Fruit fly (Drosophila melanogaster) whole organism, embryonic: ENCODE results near the gene Rab9.

Experiments used
- Adf1 ChIP-seq: fragments of 200-800 bp; sonication (Bioruptor generic); IDR thresholded peaks from 2 replicates; pipeline ENCODE4 v1.3.6; 2022; ENCODE audit warnings: missing biosample characterization, missing genetic modification characterization
- Blimp-1 ChIP-seq: fragments of 200-800 bp; sonication (Bioruptor generic); optimal IDR thresholded peaks from 3 replicates; lab custom pipeline; 2018; ENCODE audit warnings: missing biosample characterization, missing genetic modification characterization, mild to moderate bottlenecking, moderate library complexity, missing genetic modification reagents
- CG10565 ChIP-seq: fragments of 200-800 bp; sonication (Bioruptor generic); optimal IDR thresholded peaks from 3 replicates; lab custom pipeline; 2016; ENCODE audit warnings: missing biosample characterization, mild to moderate bottlenecking, missing genetic modification characterization
- CG10654 ChIP-seq: fragments of 200-800 bp; sonication (Bioruptor generic); optimal IDR thresholded peaks from 2 replicates; lab custom pipeline; 2016; ENCODE audit warnings: missing biosample characterization, missing genetic modification characterization
- CG13894 ChIP-seq: fragments of 200-800 bp; sonication (Bioruptor generic); optimal IDR thresholded peaks from 3 replicates; lab custom pipeline; 2018; ENCODE audit warnings: missing biosample characterization, mild to moderate bottlenecking, missing genetic modification characterization, moderate library complexity
- CG14441 ChIP-seq: fragments of 200-800 bp; sonication (Bioruptor generic); IDR thresholded peaks from 2 replicates; pipeline ENCODE4 v1.3.6; 2022; ENCODE audit warnings: missing biosample characterization, missing genetic modification characterization
- CG16779 ChIP-seq: fragments of 200-800 bp; sonication (Bioruptor generic); IDR thresholded peaks from 2 replicates; pipeline ENCODE4 v1.3.6; 2022; ENCODE audit warnings: missing biosample characterization, missing genetic modification characterization
- CG16815 ChIP-seq: fragments of 200-800 bp; sonication (Bioruptor generic); optimal IDR thresholded peaks from 3 replicates; lab custom pipeline; 2017; ENCODE audit warnings: missing biosample characterization, mild to moderate bottlenecking, missing genetic modification characterization
- CG1792 ChIP-seq: fragments of 200-800 bp; sonication (Bioruptor generic); optimal IDR thresholded peaks from 2 replicates; lab custom pipeline; 2016; ENCODE audit warnings: missing biosample characterization, missing genetic modification characterization
- CG18619 ChIP-seq: fragments of 200-800 bp; sonication (Bioruptor generic); optimal IDR thresholded peaks from 3 replicates; lab custom pipeline; 2017; ENCODE audit warnings: missing biosample characterization, mild to moderate bottlenecking, missing genetic modification characterization
- CG33557 ChIP-seq: fragments of 200-800 bp; sonication (Bioruptor generic); optimal IDR thresholded peaks from 2 replicates; lab custom pipeline; 2019; ENCODE audit warnings: missing biosample characterization, mild to moderate bottlenecking, missing genetic modification characterization, moderate library complexity
- CG4360 ChIP-seq: fragments of 200-800 bp; sonication (Bioruptor generic); IDR thresholded peaks from 2 replicates; pipeline ENCODE4 v1.3.6; 2022; ENCODE audit warnings: missing biosample characterization, missing genetic modification characterization
- CG6254 ChIP-seq: fragments of 200-800 bp; sonication (Bioruptor generic); optimal IDR thresholded peaks from 3 replicates; lab custom pipeline; 2017; ENCODE audit warnings: mild to moderate bottlenecking, missing biosample characterization, missing genetic modification reagents, missing genetic modification characterization
- CG6854 ChIP-seq: fragments of 200-800 bp; sonication (Bioruptor generic); optimal IDR thresholded peaks from 3 replicates; lab custom pipeline; 2017; ENCODE audit warnings: missing biosample characterization, mild to moderate bottlenecking, missing genetic modification characterization
- CG7786 ChIP-seq: fragments of 200-800 bp; sonication (Bioruptor generic); optimal IDR thresholded peaks from 2 replicates; lab custom pipeline; 2016; ENCODE audit warnings: missing biosample characterization, missing genetic modification characterization
- CG8281 ChIP-seq: fragments of 200-800 bp; sonication (Bioruptor generic); optimal IDR thresholded peaks from 2 replicates; lab custom pipeline; 2018; ENCODE audit warnings: missing biosample characterization, mild to moderate bottlenecking, missing genetic modification characterization, moderate library complexity
- CG8359 ChIP-seq: fragments of 200-800 bp; sonication (Bioruptor generic); optimal IDR thresholded peaks from 2 replicates; lab custom pipeline; 2017; ENCODE audit warnings: missing biosample characterization, mild to moderate bottlenecking, missing genetic modification characterization, borderline replicate concordance
- CG8765 ChIP-seq: fragments of 200-800 bp; sonication (Bioruptor generic); IDR thresholded peaks from 2 replicates; pipeline ENCODE4 v1.3.6; 2022; ENCODE audit warnings: missing biosample characterization, missing genetic modification characterization
- CG8924 ChIP-seq: fragments of 200-800 bp; optimal IDR thresholded peaks from 3 replicates; lab custom pipeline; 2019; ENCODE audit warnings: missing biosample characterization, mild to moderate bottlenecking, missing genetic modification characterization, moderate library complexity
- Camta ChIP-seq: fragments of 200-800 bp; sonication (Bioruptor generic); optimal IDR thresholded peaks from 2 replicates; lab custom pipeline; 2016; ENCODE audit warnings: missing biosample characterization, missing genetic modification characterization
- D ChIP-seq, 2 experiments: fragments of 200-800 bp in 1 of 2; fragments of >200 bp in 1 of 2; sonication (Bioruptor generic) in 1 of 2; optimal IDR thresholded peaks; 2 replicates in 1 of 2; 3 replicates in 1 of 2; lab custom pipeline; 2017; ENCODE audit warnings: mild to moderate bottlenecking in 1 of 2, missing biosample characterization in 1 of 2, missing genetic modification characterization in 1 of 2, missing genetic modification reagents in 1 of 2
- Deaf1 ChIP-seq: fragments of 200-800 bp; optimal IDR thresholded peaks from 3 replicates; lab custom pipeline; 2019; ENCODE audit warnings: missing biosample characterization, mild to moderate bottlenecking, missing genetic modification characterization, moderate library complexity
- Dip2 ChIP-seq: fragments of 200-800 bp; sonication (Bioruptor generic); IDR thresholded peaks from 2 replicates; pipeline ENCODE4 v1.3.6; 2022; ENCODE audit warnings: missing biosample characterization, missing genetic modification characterization
- Meics ChIP-seq: fragments of 200-800 bp; sonication (Bioruptor generic); optimal IDR thresholded peaks from 2 replicates; lab custom pipeline; 2017; ENCODE audit warnings: missing biosample characterization, mild to moderate bottlenecking, missing genetic modification characterization
- NC2β ChIP-seq: fragments of 200-800 bp; sonication (Bioruptor generic); optimal IDR thresholded peaks from 2 replicates; lab custom pipeline; 2016; ENCODE audit warnings: missing biosample characterization, missing genetic modification characterization
- NK7.1 ChIP-seq: fragments of 200-800 bp; sonication (Bioruptor generic); optimal IDR thresholded peaks from 3 replicates; lab custom pipeline; 2016; ENCODE audit warnings: missing biosample characterization, missing genetic modification characterization
- Opbp ChIP-seq: fragments of 200-800 bp; sonication (Bioruptor generic); IDR thresholded peaks from 3 replicates; pipeline ENCODE4 v1.3.6; 2022; ENCODE audit warnings: missing biosample characterization, missing genetic modification characterization; ENCODE audit not compliant: partially characterized antibody
- Rfx ChIP-seq: fragments of 200-800 bp; sonication (Bioruptor generic); IDR thresholded peaks from 2 replicates; pipeline ENCODE4 v1.3.6; 2022; ENCODE audit warnings: missing biosample characterization, missing genetic modification characterization
- aop ChIP-seq: fragments of 200-800 bp; sonication (Bioruptor generic); IDR thresholded peaks from 2 replicates; pipeline ENCODE4 v1.3.6; 2022; ENCODE audit warnings: missing biosample characterization, missing genetic modification characterization
- bab2 ChIP-seq: fragments of 200-800 bp; sonication (Bioruptor generic); optimal IDR thresholded peaks from 2 replicates; lab custom pipeline; 2016; ENCODE audit warnings: missing biosample characterization, missing genetic modification characterization
- crol ChIP-seq: fragments of 200-800 bp; sonication (Bioruptor generic); IDR thresholded peaks from 2 replicates; pipeline ENCODE4 v1.3.6; 2022; ENCODE audit warnings: missing biosample characterization, missing genetic modification characterization
- danr ChIP-seq: fragments of 200-800 bp; sonication (Bioruptor generic); IDR thresholded peaks from 2 replicates; pipeline ENCODE4 v1.3.6; 2022; ENCODE audit warnings: missing biosample characterization, missing genetic modification characterization
- dm ChIP-seq: fragments of 200-800 bp; sonication (Bioruptor generic); optimal IDR thresholded peaks from 3 replicates; lab custom pipeline; 2016; ENCODE audit warnings: missing biosample characterization, missing genetic modification characterization
- dpn ChIP-seq, 2 experiments: fragments of 200-800 bp; sonication (Bioruptor generic); optimal IDR thresholded peaks; 3 replicates each; lab custom pipeline; 2016; ENCODE audit warnings: missing biosample characterization in 2 of 2, missing genetic modification characterization in 2 of 2
- hkb ChIP-seq, 2 experiments: fragments of 200-800 bp in 1 of 2; fragments of >200 bp in 1 of 2; sonication (Bioruptor generic) in 1 of 2; IDR thresholded peaks in 1 of 2; optimal IDR thresholded peaks in 1 of 2; 2 replicates each; pipeline versions ENCODE4 v1.3.6 to Lab custom; 2017 to 2022; ENCODE audit warnings: missing biosample characterization in 1 of 2, missing genetic modification characterization in 1 of 2
- ken ChIP-seq: fragments of 200-800 bp; sonication (Bioruptor generic); IDR thresholded peaks from 3 replicates; pipeline ENCODE4 v1.3.6; 2022; ENCODE audit warnings: missing biosample characterization, missing genetic modification characterization
- lab ChIP-seq: fragments of 200-800 bp; sonication (Bioruptor generic); optimal IDR thresholded peaks from 3 replicates; lab custom pipeline; 2017; ENCODE audit warnings: missing biosample characterization, missing genetic modification characterization, mild to moderate bottlenecking, moderate library complexity, missing genetic modification reagents
- lov ChIP-seq, 2 experiments: fragments of 200-800 bp in 1 of 2; fragments of >200 bp in 1 of 2; sonication (Bioruptor generic) in 1 of 2; IDR thresholded peaks in 1 of 2; optimal IDR thresholded peaks in 1 of 2; 2 replicates in 1 of 2; 3 replicates in 1 of 2; pipeline versions ENCODE4 v1.3.6 to Lab custom; 2017 to 2022; ENCODE audit warnings: missing biosample characterization in 1 of 2, missing genetic modification characterization in 1 of 2
- nerfin-1 ChIP-seq: fragments of 200-800 bp; sonication (Bioruptor generic); optimal IDR thresholded peaks from 3 replicates; lab custom pipeline; 2019; ENCODE audit warnings: missing biosample characterization, mild to moderate bottlenecking, missing genetic modification characterization, moderate library complexity
- psq ChIP-seq: fragments of 200-800 bp; sonication (Bioruptor generic); optimal IDR thresholded peaks from 2 replicates; lab custom pipeline; 2017; ENCODE audit warnings: missing biosample characterization, missing genetic modification characterization
- ro ChIP-seq: fragments of 200-800 bp; sonication (Bioruptor generic); IDR thresholded peaks from 2 replicates; pipeline ENCODE4 v1.3.6; 2022; ENCODE audit warnings: missing biosample characterization, missing genetic modification characterization
- sc ChIP-seq, 3 experiments: fragments of >200 bp in 2 of 3; fragments of 200-800 bp in 1 of 3; sonication (Bioruptor generic) in 1 of 3; optimal IDR thresholded peaks; 2 replicates in 2 of 3; 3 replicates in 1 of 3; lab custom pipeline; 2017; ENCODE audit warnings: mild to moderate bottlenecking in 1 of 3, missing biosample characterization in 1 of 3, missing genetic modification characterization in 1 of 3, missing genetic modification reagents in 1 of 3
- sna ChIP-seq: fragments of 200-800 bp; sonication (Bioruptor generic); IDR thresholded peaks from 2 replicates; pipeline ENCODE4 v1.3.6; 2022; ENCODE audit warnings: missing biosample characterization, missing genetic modification characterization; ENCODE audit not compliant: partially characterized antibody
- tgo ChIP-seq: fragments of 200-800 bp; sonication (Bioruptor generic); IDR thresholded peaks from 3 replicates; pipeline ENCODE4 v1.3.6; 2022; ENCODE audit warnings: missing biosample characterization, missing genetic modification characterization
- tio ChIP-seq: fragments of 200-800 bp; sonication (Bioruptor generic); optimal IDR thresholded peaks from 2 replicates; lab custom pipeline; 2017; ENCODE audit warnings: missing biosample characterization, missing genetic modification characterization, inconsistent platforms
- vvl ChIP-seq: fragments of 200-800 bp; sonication (Bioruptor generic); IDR thresholded peaks from 2 replicates; pipeline ENCODE4 v1.3.6; 2022; ENCODE audit warnings: missing biosample characterization, missing genetic modification characterization
- z ChIP-seq: fragments of 200-800 bp; sonication (Bioruptor generic); IDR thresholded peaks from 3 replicates; pipeline ENCODE4 v1.3.6; 2022; ENCODE audit warnings: missing biosample characterization, missing genetic modification characterization

The Rab9 gene

dm6 chr2L:19425765-19426329 lies 6.5 kb upstream of the Rab9 start (continued):
- no peak for TF ChIP-seq ro
- TF ChIP-seq Adf1: peak; percentile 30
- TF ChIP-seq CG8924 (tag; lab: Kevin White, UChicago): peak; percentile 66
- TF ChIP-seq z (GFP tag; lab: Robert Waterston, UW): peak; percentile 58; the same call in 1 of the 3 replicates
- no peak for TF ChIP-seq crol (GFP tag; lab: Robert Waterston, UW)
- TF ChIP-seq D (optimal IDR thresholded peaks at IDR 0.05; lab: Kevin White, UChicago): no peak
- TF ChIP-seq D (GFP tag; optimal IDR thresholded peaks at IDR 0.05; lab: Kevin White, UChicago): peak; percentile 68
- peak; percentile 58 to 64 for TF ChIP-seq dpn (GFP tag; optimal IDR thresholded peaks at IDR 0.05; lab: Kevin White, UChicago)
- no peak for TF ChIP-seq NC2β (GFP tag; lab: Kevin White, UChicago)
- peak; percentile 38 for TF ChIP-seq CG13894 (tag; lab: Kevin White, UChicago)
- peak; percentile 11 for TF ChIP-seq CG8359 (GFP tag; lab: Kevin White, UChicago)
- TF ChIP-seq CG33557 (GFP tag; lab: Kevin White, UChicago): peak; percentile 39
- no peak for TF ChIP-seq dm (GFP tag; lab: Kevin White, UChicago)
- TF ChIP-seq Opbp (GFP tag; lab: Robert Waterston, UW): no peak
- peak; percentile 70 for TF ChIP-seq CG14441
- peak; percentile 91 for TF ChIP-seq nerfin-1 (tag; lab: Kevin White, UChicago)
- peak; percentile 69 for TF ChIP-seq tgo
- TF ChIP-seq CG8765 (GFP tag; lab: Robert Waterston, UW): peak; percentile 20; the same call in 1 of the 2 replicates
- peak; percentile 52 for TF ChIP-seq bab2 (GFP tag; lab: Kevin White, UChicago)
- peak; percentile 86 for TF ChIP-seq Rfx (GFP tag; lab: Robert Waterston, UW)
- peak; percentile 44 for TF ChIP-seq Deaf1 (tag; lab: Kevin White, UChicago)
- peak; percentile 50; the same call in 1 of the 2 replicates for TF ChIP-seq danr (GFP tag; lab: Robert Waterston, UW)
- TF ChIP-seq CG1792 (GFP tag; lab: Kevin White, UChicago): no peak
- TF ChIP-seq aop (GFP tag; lab: Robert Waterston, UW): 0 out of 2 replicates have a peak, but pooled peaks have one; percentile 35
- TF ChIP-seq ken (GFP tag; lab: Robert Waterston, UW): peak; percentile 51; the same call in 1 of the 3 replicates
- no peak for TF ChIP-seq hkb (optimal IDR thresholded peaks at IDR 0.05; lab: Kevin White, UChicago)
- TF ChIP-seq hkb (GFP tag; IDR thresholded peaks at IDR 0.05; lab: Robert Waterston, UW): peak; percentile 63
- peak; percentile 7 for TF ChIP-seq CG6854 (GFP tag; lab: Kevin White, UChicago)
- no peak for TF ChIP-seq sc (optimal IDR thresholded peaks at IDR 0.05; lab: Kevin White, UChicago)
- peak; percentile 14 for TF ChIP-seq sc (GFP tag; optimal IDR thresholded peaks at IDR 0.05; lab: Kevin White, UChicago)
- peak; percentile 20 for TF ChIP-seq CG10565 (GFP tag; lab: Kevin White, UChicago)
- peak; percentile 52 for TF ChIP-seq Camta (GFP tag; lab: Kevin White, UChicago)
- TF ChIP-seq CG16779 (GFP tag; lab: Robert Waterston, UW): no peak
- TF ChIP-seq lab (GFP tag; lab: Kevin White, UChicago): peak; percentile 86
- peak; percentile 80 for TF ChIP-seq CG4360 (GFP tag; lab: Robert Waterston, UW)
- TF ChIP-seq lov (optimal IDR thresholded peaks at IDR 0.05; lab: Kevin White, UChicago): no peak
- TF ChIP-seq lov (GFP tag; IDR thresholded peaks at IDR 0.05; lab: Robert Waterston, UW): peak; percentile 72; the same call in 2 of the 3 replicates
- TF ChIP-seq Blimp-1 (GFP tag; lab: Kevin White, UChicago): peak; percentile 66
- TF ChIP-seq CG16815 (GFP tag; lab: Kevin White, UChicago): peak; percentile 53
- peak; percentile 77 for TF ChIP-seq tio
- TF ChIP-seq Dip2 (GFP tag; lab: Robert Waterston, UW): no peak
- TF ChIP-seq CG7786 (GFP tag; lab: Kevin White, UChicago): peak; percentile 24
- TF ChIP-seq NK7.1 (GFP tag; lab: Kevin White, UChicago): no peak
- no peak for TF ChIP-seq psq (GFP tag; lab: Kevin White, UChicago)
- TF ChIP-seq sna (GFP tag; lab: Robert Waterston, UW): no peak
- peak; percentile 26 for TF ChIP-seq CG8281
- peak; percentile 81 for TF ChIP-seq vvl
- peak; percentile 79 for TF ChIP-seq Meics (GFP tag; lab: Kevin White, UChicago)
- TF ChIP-seq CG18619 (GFP tag; lab: Kevin White, UChicago): peak; percentile 65
- peak; percentile 35 for TF ChIP-seq CG10654
- TF ChIP-seq CG6254: peak; percentile 71
